Worm (Caenorhabditis elegans) whole organism, L1 larva: ENCODE results near the gene Y57G11C.51.

Experiments used
- C04F5.9 ChIP-seq: sonication (generic microtip); optimal IDR thresholded peaks from 2 replicates; lab custom pipeline; 2016; ENCODE audit warnings: missing genetic modification characterization, missing compliant biosample characterization
- C34B4.2 ChIP-seq: sonication (generic microtip); optimal IDR thresholded peaks from 2 replicates; lab custom pipeline; 2017; ENCODE audit warnings: mild to moderate bottlenecking, missing genetic modification characterization, missing compliant biosample characterization
- ama-1 ChIP-seq: fragments of 150-350 bp; optimal IDR thresholded peaks from 2 replicates; lab custom pipeline; 2014
- blmp-1 ChIP-seq: fragments of 150-350 bp; optimal IDR thresholded peaks from 2 replicates; lab custom pipeline; 2014; ENCODE audit warnings: missing biosample characterization, missing genetic modification characterization
- ceh-63 ChIP-seq: fragments of 200-800 bp; sonication (Bioruptor generic); optimal IDR thresholded peaks from 2 replicates; lab custom pipeline; 2018; ENCODE audit warnings: mild to moderate bottlenecking, missing genetic modification characterization, missing compliant biosample characterization
- ceh-8 ChIP-seq: fragments of 200-800 bp; sonication (Bioruptor generic); optimal IDR thresholded peaks from 2 replicates; lab custom pipeline; 2018; ENCODE audit warnings: mild to moderate bottlenecking, missing genetic modification characterization, moderate library complexity, missing compliant biosample characterization
- ceh-88 ChIP-seq: fragments of 200-800 bp; sonication (Bioruptor generic); IDR thresholded peaks from 2 replicates; pipeline ENCODE4 v1.3.6; 2022; ENCODE audit warnings: missing genetic modification characterization, missing compliant biosample characterization
- ceh-90 ChIP-seq: sonication (generic microtip); optimal IDR thresholded peaks from 2 replicates; lab custom pipeline; 2016; ENCODE audit warnings: missing genetic modification characterization, missing compliant biosample characterization
- ces-1 ChIP-seq: fragments of 150-350 bp; optimal IDR thresholded peaks from 2 replicates; lab custom pipeline; 2014; ENCODE audit warnings: missing biosample characterization, missing genetic modification reagents, missing genetic modification characterization
- dpl-1 ChIP-seq, 3 experiments: fragments of 150-350 bp in 2 of 3; sonication (generic microtip) in 1 of 3; optimal IDR thresholded peaks; 2 replicates each; lab custom pipeline; 2014 to 2017; ENCODE audit warnings: missing biosample characterization in 3 of 3, missing genetic modification characterization in 3 of 3, missing genetic modification reagents in 3 of 3
- dsc-1 ChIP-seq: sonication (generic microtip); optimal IDR thresholded peaks from 2 replicates; lab custom pipeline; 2016; ENCODE audit warnings: mild to moderate bottlenecking, missing genetic modification characterization, missing compliant biosample characterization
- egl-13 ChIP-seq: sonication (generic microtip); optimal IDR thresholded peaks from 2 replicates; lab custom pipeline; 2016; ENCODE audit warnings: missing genotype, missing genetic modification reagents, missing genetic modification characterization, missing compliant biosample characterization
- elt-3 ChIP-seq, 6 experiments: fragments of 150-350 bp in 1 of 6; sonication (generic microtip); optimal IDR thresholded peaks; 2 replicates each; lab custom pipeline; 2017 to 2018; ENCODE audit warnings: missing biosample characterization in 6 of 6, missing genetic modification characterization in 6 of 6, inconsistent platforms in 1 of 6
- fkh-10 ChIP-seq: sonication (generic microtip); optimal IDR thresholded peaks from 2 replicates; lab custom pipeline; 2017; ENCODE audit warnings: missing biosample characterization, missing genetic modification reagents, missing genetic modification characterization
- fkh-4 ChIP-seq: sonication (generic microtip); optimal IDR thresholded peaks from 2 replicates; lab custom pipeline; 2016; ENCODE audit warnings: missing compliant biosample characterization, missing genetic modification characterization, borderline replicate concordance
- hpl-2 ChIP-seq: fragments of 150-350 bp; optimal IDR thresholded peaks from 2 replicates; lab custom pipeline; 2014; ENCODE audit warnings: missing biosample characterization, missing genetic modification reagents, missing genetic modification characterization
- jun-1 ChIP-seq: fragments of 150-350 bp; optimal IDR thresholded peaks from 2 replicates; lab custom pipeline; 2014; ENCODE audit warnings: missing biosample characterization, missing genetic modification reagents, missing genetic modification characterization
- lin-13 ChIP-seq: fragments of 150-350 bp; optimal IDR thresholded peaks from 2 replicates; lab custom pipeline; 2014; ENCODE audit warnings: missing biosample characterization, missing genetic modification reagents, missing genetic modification characterization
- lsy-2 ChIP-seq, 2 experiments: fragments of 150-350 bp; optimal IDR thresholded peaks; 2 replicates each; lab custom pipeline; 2014; ENCODE audit warnings: missing biosample characterization in 2 of 2, missing genetic modification characterization in 2 of 2
- mab-9 ChIP-seq: fragments of 200-800 bp; sonication (Bioruptor generic); IDR thresholded peaks from 2 replicates; pipeline ENCODE4 v1.3.6; 2022; ENCODE audit warnings: missing genetic modification reagents, missing genetic modification characterization, missing compliant biosample characterization
- mdl-1 ChIP-seq, 2 experiments: fragments of 150-350 bp; optimal IDR thresholded peaks; 2 replicates each; lab custom pipeline; 2014 to 2017; ENCODE audit warnings: missing biosample characterization in 2 of 2, missing genetic modification characterization in 2 of 2, inconsistent platforms in 1 of 2
- nhr-11 ChIP-seq: fragments of 150-350 bp; optimal IDR thresholded peaks from 2 replicates; lab custom pipeline; 2014; ENCODE audit warnings: missing biosample characterization, missing genetic modification characterization
- nhr-19 ChIP-seq: fragments of 200-800 bp; sonication (Bioruptor generic); conservative IDR thresholded peaks from 2 replicates; pipeline ENCODE4 v1.3.6; 2022; ENCODE audit warnings: missing genetic modification characterization, missing compliant biosample characterization
- nhr-71 ChIP-seq: sonication (generic microtip); optimal IDR thresholded peaks from 2 replicates; lab custom pipeline; 2016; ENCODE audit warnings: mild to moderate bottlenecking, missing genetic modification characterization, moderate library complexity, missing compliant biosample characterization
- nhr-85 ChIP-seq: sonication (generic microtip); peaks from one replicate; lab custom pipeline; 2016; ENCODE audit warnings: missing genetic modification characterization, inconsistent platforms, missing compliant biosample characterization
- nhr-90 ChIP-seq: sonication (generic microtip); optimal IDR thresholded peaks from 2 replicates; lab custom pipeline; 2016; ENCODE audit warnings: mild to moderate bottlenecking, missing genetic modification characterization, missing compliant biosample characterization; ENCODE audit not compliant: poor library complexity
- pag-3 ChIP-seq: sonication (generic microtip); optimal IDR thresholded peaks from 2 replicates; lab custom pipeline; 2017; ENCODE audit warnings: missing genetic modification characterization, mild to moderate bottlenecking, missing compliant biosample characterization, antibody characterized with exemption, borderline replicate concordance; ENCODE audit not compliant: insufficient read depth
- pqm-1 ChIP-seq: sonication (generic microtip); optimal IDR thresholded peaks from 3 replicates; lab custom pipeline; 2017; ENCODE audit warnings: missing biosample characterization, missing genetic modification characterization
- snpc-4 ChIP-seq: fragments of 150-350 bp; optimal IDR thresholded peaks from 2 replicates; lab custom pipeline; 2014; ENCODE audit warnings: missing biosample characterization, missing genetic modification characterization
- snu-23 ChIP-seq: sonication (generic microtip); optimal IDR thresholded peaks from 2 replicates; lab custom pipeline; 2016; ENCODE audit warnings: missing genetic modification characterization, missing compliant biosample characterization
- sox-4 ChIP-seq: sonication (generic microtip); optimal IDR thresholded peaks from 2 replicates; lab custom pipeline; 2016; ENCODE audit warnings: missing genetic modification characterization, missing compliant biosample characterization
- sptf-1 ChIP-seq: fragments of 150-350 bp; optimal IDR thresholded peaks from 2 replicates; lab custom pipeline; 2014; ENCODE audit warnings: missing biosample characterization, missing genetic modification characterization
- tbx-2 ChIP-seq: sonication (generic microtip); optimal IDR thresholded peaks from 2 replicates; lab custom pipeline; 2016; ENCODE audit warnings: missing genetic modification characterization, missing compliant biosample characterization
- unc-30 ChIP-seq: sonication (generic microtip); optimal IDR thresholded peaks from 2 replicates; lab custom pipeline; 2017; ENCODE audit warnings: missing biosample characterization, missing genetic modification characterization

Gene Y57G11C.51

DNA sequence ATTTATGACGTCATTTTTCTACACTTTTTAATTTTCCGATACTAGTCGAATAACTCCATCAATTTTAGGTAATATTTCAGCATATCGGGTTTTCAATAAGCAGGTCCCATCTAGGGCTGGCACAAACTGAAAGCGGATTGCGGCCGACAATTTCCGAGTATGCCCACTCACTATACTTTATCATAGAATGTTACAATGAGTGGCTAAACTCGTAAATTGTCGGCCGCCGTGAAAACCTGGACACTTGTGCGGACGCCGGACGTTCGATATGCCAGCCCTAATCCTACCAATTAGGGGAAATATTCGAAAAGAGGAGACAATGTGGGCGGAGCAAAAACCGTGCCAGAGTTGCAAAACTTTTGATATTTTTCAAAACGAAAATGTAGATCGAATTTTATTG is 14.7 kb downstream of the Y57G11C.51 start:
- TF ChIP-seq nhr-11 (tag; lab: Kevin White, UChicago) (no peak), lin-13 (GFP tag; lab: Kevin White, UChicago) (no peak), ceh-88 (no peak), ces-1 (GFP tag; lab: Kevin White, UChicago) (no peak), snpc-4 (tag; lab: Kevin White, UChicago) (no peak), blmp-1 (no peak), fkh-4 (tag; lab: Kevin White, UChicago) (no peak), mab-9 (GFP tag; lab: Robert Waterston, UW) (no peak), pqm-1 (no peak)

DNA sequence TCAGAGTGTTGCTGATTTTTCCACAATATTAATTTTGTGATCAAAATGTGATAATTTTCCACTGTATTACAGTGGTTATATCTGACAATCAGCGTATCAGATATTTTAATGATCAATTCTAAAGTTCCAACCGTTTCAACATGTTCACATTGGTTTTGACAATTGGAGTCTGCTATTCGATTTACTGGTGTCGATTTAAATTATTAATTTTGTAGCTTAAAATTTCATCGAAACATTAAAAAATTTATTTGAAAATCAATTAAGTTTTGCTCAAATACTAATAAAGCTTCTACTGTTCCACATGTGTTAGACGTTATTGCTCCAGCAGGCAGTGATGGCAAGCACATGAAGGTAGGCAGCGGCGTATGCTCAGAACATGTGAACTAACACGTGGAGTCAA is 16.6 kb downstream of the Y57G11C.51 start:
- TF ChIP-seq dsc-1 (tag; lab: Kevin White, UChicago): peak; percentile 19
- no peak for TF ChIP-seq tbx-2

DNA sequence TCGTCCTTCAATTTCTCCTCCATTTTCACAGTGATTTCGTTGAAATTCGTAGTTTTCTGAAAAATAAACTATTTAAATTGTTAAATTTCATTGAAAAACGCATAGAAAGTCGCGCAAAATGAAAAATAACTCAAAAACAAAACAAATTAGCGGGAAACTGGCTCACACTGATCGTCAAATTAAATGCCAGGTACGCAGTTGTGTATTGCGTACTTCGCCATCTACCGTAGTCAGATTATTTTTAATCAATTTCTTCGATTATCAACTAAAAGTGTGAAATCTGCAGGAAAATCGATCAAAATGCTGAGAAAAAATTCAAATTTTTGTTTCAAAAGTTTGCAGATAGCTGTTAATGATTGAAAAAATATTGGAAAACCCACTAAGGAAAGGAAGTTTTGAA is 19.4 kb downstream of the Y57G11C.51 start, which contains the start of gene Y57G11C.499:
Gene Y57G11C.499, minus strand, starts transcription at position 23 of the 400 bp plus-strand sequence.
- TF ChIP-seq ceh-8 (no peak), pqm-1 (no peak), pag-3 (tag; lab: Kevin White, UChicago) (no peak), mdl-1 (tag; optimal IDR thresholded peaks at IDR 0.05; lab: Kevin White, UChicago) (no peak), tbx-2 (no peak), nhr-19 (GFP tag; lab: Robert Waterston, UW) (no peak), egl-13 (tag; lab: Kevin White, UChicago) (no peak), snu-23 (GFP tag; lab: Kevin White, UChicago) (no peak), sptf-1 (tag; lab: Kevin White, UChicago) (no peak), C04F5.9 (tag; lab: Kevin White, UChicago) (no peak), C34B4.2 (no peak), jun-1 (tag; lab: Kevin White, UChicago) (no peak), fkh-10 (GFP tag; lab: Kevin White, UChicago) (no peak), elt-3 (tag; optimal IDR thresholded peaks at IDR 0.05; lab: Kevin White, UChicago) (no peak), ama-1 (lab: Kevin White, UChicago) (no peak), sox-4 (no peak), ceh-63 (no peak)
- TF ChIP-seq, all 84 proteins: peak for 0

DNA sequence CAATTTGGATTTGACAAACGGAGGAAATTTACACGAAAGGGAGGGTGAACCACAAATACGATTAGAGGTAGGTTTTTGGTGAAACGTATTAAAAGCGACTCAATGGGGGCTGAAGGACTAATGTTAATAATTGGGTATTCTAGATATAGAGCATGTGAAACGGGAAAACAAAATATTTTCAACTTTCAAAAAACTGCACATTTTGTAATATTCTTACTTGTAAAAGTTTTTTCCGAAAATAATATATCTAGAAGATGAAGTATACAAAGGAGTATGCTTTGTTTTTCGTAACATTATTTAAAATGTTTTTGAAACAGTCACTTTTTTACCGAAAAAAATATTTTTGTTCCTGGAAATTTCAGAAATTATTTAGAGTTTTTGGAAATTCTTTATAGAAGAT is 32.4 kb downstream of the Y57G11C.51 start:
- TF ChIP-seq snu-23 (GFP tag; lab: Kevin White, UChicago) (no peak), fkh-4 (tag; lab: Kevin White, UChicago) (no peak), nhr-85 (no peak), dpl-1 (GFP tag; optimal IDR thresholded peaks at IDR 0.05; lab: Kevin White, UChicago) (no peak)

DNA sequence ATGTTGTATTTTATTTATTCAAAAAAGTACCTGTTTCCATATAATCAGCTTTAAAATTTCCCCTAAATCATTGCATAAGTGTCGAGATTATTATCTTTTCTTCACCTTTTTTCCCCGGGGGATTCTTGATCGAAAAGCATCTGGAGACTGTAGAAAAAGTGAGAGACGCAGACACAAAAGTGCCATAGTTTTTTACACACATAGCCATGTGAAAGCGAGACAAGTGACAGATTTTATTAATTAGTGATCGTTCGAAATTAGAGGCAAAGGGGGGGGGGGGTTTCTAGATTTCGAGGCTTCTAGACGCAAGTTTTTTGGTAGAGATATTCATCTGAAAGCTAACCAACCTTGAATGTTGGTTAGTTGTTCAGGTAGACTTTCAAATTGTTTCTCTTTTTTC is 45.1 kb downstream of the Y57G11C.51 start:
- TF ChIP-seq lin-13 (GFP tag; lab: Kevin White, UChicago): no peak
- TF ChIP-seq nhr-71 (tag; lab: Kevin White, UChicago): no peak
- no peak for TF ChIP-seq nhr-90 (tag; lab: Kevin White, UChicago)
- no peak for TF ChIP-seq fkh-10 (GFP tag; lab: Kevin White, UChicago)
- TF ChIP-seq unc-30 (tag; lab: Kevin White, UChicago): no peak
- no peak for TF ChIP-seq snpc-4 (tag; lab: Kevin White, UChicago)
- no peak for TF ChIP-seq lsy-2 (tag; optimal IDR thresholded peaks at IDR 0.05; lab: Kevin White, UChicago)
- no peak for TF ChIP-seq hpl-2 (GFP tag; lab: Kevin White, UChicago)
- no peak for TF ChIP-seq nhr-85
- no peak for TF ChIP-seq ceh-90
